Fruit fly (Drosophila melanogaster) S2 (cell line): ENCODE measurements around the gene Chchd2.

ENCODE experiments used
- CG8478 ChIP-seq: fragments of >200 bp; optimal IDR thresholded peaks from 2 replicates; lab custom pipeline; 2018
- CTCF ChIP-seq, 2 experiments: fragments of >200 bp; optimal IDR thresholded peaks; 2 replicates each; lab custom pipeline; 2018

dm6 chrX:17181264-17182198 is 32.7 kb downstream of the Chchd2 start:
- TF ChIP-seq CTCF (optimal IDR thresholded peaks at IDR 0.05; lab: Kevin White, UChicago) = no peak
- no peak for TF ChIP-seq CG8478
